Worm (Caenorhabditis elegans) whole organism, midembryonic: ENCODE data around the gene srab-9.

Experiments
- T22C8.4 ChIP-seq: fragments of 200-800 bp; sonication (Bioruptor generic); IDR thresholded peaks from 2 replicates; pipeline ENCODE4 v1.3.6; 2022; ENCODE audit warnings: missing genetic modification characterization, missing compliant biosample characterization
- flt-1 ChIP-seq: fragments of 200-800 bp; sonication (Bioruptor generic); IDR thresholded peaks from 2 replicates; pipeline ENCODE4 v1.3.6; 2022; ENCODE audit warnings: missing genetic modification characterization, missing compliant biosample characterization
- med-1 ChIP-seq: sonication (generic microtip); optimal IDR thresholded peaks from 2 replicates; lab custom pipeline; 2017; ENCODE audit warnings: missing genetic modification characterization, mild to moderate bottlenecking, missing compliant biosample characterization, antibody characterized with exemption, missing genetic modification reagents; ENCODE audit not compliant: insufficient read depth

ce11 chrV:3119185-3119584 lies 21.9 kb downstream of the srab-9 start:
- TF ChIP-seq T22C8.4 (GFP tag; lab: Robert Waterston, UW) (no peak), med-1 (GFP tag; lab: Kevin White, UChicago) (no peak), flt-1 (no peak)
